Fruit fly (Drosophila melanogaster): ENCODE results near the gene CG12268.

The CG12268 gene

dm6 chr3R:23992823-23993797 is 44.9 kb upstream of the CG12268 start, which contains the start of the genes Epp and Rab7 (continued):
- TF ChIP-seq dysf (GFP tag; IDR thresholded peaks at IDR 0.05), result peak; percentile 32; the same call in 1 of the 3 replicates
- TF ChIP-seq Xbp1 (GFP tag; optimal IDR thresholded peaks at IDR 0.05), result peak; percentile 51
- TF ChIP-seq bsh (GFP tag; optimal IDR thresholded peaks at IDR 0.05), result peak in 1 of 2 experiments; percentile 24
- TF ChIP-seq CG13296 (GFP tag; optimal IDR thresholded peaks at IDR 0.05), result peak; percentile 6
- TF ChIP-seq wdn (GFP tag; IDR thresholded peaks at IDR 0.05), result no peak
- peak; percentile 91 for TF ChIP-seq CG13287 (GFP tag; IDR thresholded peaks at IDR 0.05; ENCODE audit: partially characterized antibody)
- peak; percentile 56 for TF ChIP-seq lbe (GFP tag; optimal IDR thresholded peaks at IDR 0.05)
- peak; percentile 18; the same call in 1 of the 3 replicates for TF ChIP-seq otp (GFP tag; IDR thresholded peaks at IDR 0.05)
- TF ChIP-seq CG33557 (GFP tag; optimal IDR thresholded peaks at IDR 0.05), result no peak
- peak; percentile 95 for TF ChIP-seq unc-4 (GFP tag; IDR thresholded peaks at IDR 0.05; ENCODE audit: partially characterized antibody)
- no peak for TF ChIP-seq usp (GFP tag; optimal IDR thresholded peaks at IDR 0.05)
- TF ChIP-seq CG1832 (GFP tag; optimal IDR thresholded peaks at IDR 0.05), result no peak
- no peak for TF ChIP-seq stc (GFP tag; IDR thresholded peaks at IDR 0.05)
- TF ChIP-seq CG9797 (GFP tag; optimal IDR thresholded peaks at IDR 0.05), result peak; percentile 39
- no peak for TF ChIP-seq ftz-f1 (GFP tag; optimal IDR thresholded peaks at IDR 0.05)
- TF ChIP-seq CG2202 (tag; optimal IDR thresholded peaks at IDR 0.05), result peak; percentile 3
- TF ChIP-seq da (GFP tag; optimal IDR thresholded peaks at IDR 0.05), result no peak

dm6 chr3R:23991364-23991763 is 43.1 kb upstream of the CG12268 start:
- TF ChIP-seq exex (tag; optimal IDR thresholded peaks at IDR 0.05) (peak; percentile 94), CG11696 (GFP tag; IDR thresholded peaks at IDR 0.05) (no peak), Vsx1 (GFP tag; optimal IDR thresholded peaks at IDR 0.05) (peak; percentile 12), MBD-R2 (GFP tag; IDR thresholded peaks at IDR 0.05) (no peak), CkIIα-i1 (GFP tag; IDR thresholded peaks at IDR 0.05) (no peak), TFAM (GFP tag; optimal IDR thresholded peaks at IDR 0.05) (no peak), hth (optimal IDR thresholded peaks at IDR 0.05) (no peak), chinmo (GFP tag; IDR thresholded peaks at IDR 0.05; ENCODE audit: partially characterized antibody) (0 out of 4 replicates have a peak, but pooled peaks have one; percentile 41)

- TF ChIP-seq Meics (GFP tag; optimal IDR thresholded peaks at IDR 0.05), result no peak
- TF ChIP-seq Lpt (GFP tag; optimal IDR thresholded peaks at IDR 0.05), result no peak
- TF ChIP-seq CG32772 (GFP tag; IDR thresholded peaks at IDR 0.05), result no peak; the same call in 1 of the 2 replicates
- peak; percentile 63; the same call in 1 of the 2 replicates for TF ChIP-seq nerfin-2 (GFP tag; IDR thresholded peaks at IDR 0.05; ENCODE audit: partially characterized antibody)
- TF ChIP-seq CG17385 (GFP tag; optimal IDR thresholded peaks at IDR 0.05), result no peak
- TF ChIP-seq bowl (GFP tag; IDR thresholded peaks at IDR 0.05), result no peak
- TF ChIP-seq CG11456 (GFP tag; IDR thresholded peaks at IDR 0.05), result peak; percentile 70; the same call in 2 of the 3 replicates
- no peak for TF ChIP-seq grn (GFP tag; optimal IDR thresholded peaks at IDR 0.05)
- TF ChIP-seq Stat92E (GFP tag; optimal IDR thresholded peaks at IDR 0.05), result peak in 1 of 3 experiments; percentile 47
- TF ChIP-seq pho (GFP tag; optimal IDR thresholded peaks at IDR 0.05), result peak; percentile 52
- TF ChIP-seq dpn (GFP tag; optimal IDR thresholded peaks at IDR 0.05), result peak; percentile 60 to 62
- peak; percentile 4 for TF ChIP-seq CG9876 (GFP tag; optimal IDR thresholded peaks at IDR 0.05)
- no peak for TF ChIP-seq Optix (GFP tag; IDR thresholded peaks at IDR 0.05)
- TF ChIP-seq CG9932 (GFP tag; IDR thresholded peaks at IDR 0.05), result peak; percentile 76
- no peak for TF ChIP-seq CG17612 (GFP tag; IDR thresholded peaks at IDR 0.05)
- peak; percentile 24 for TF ChIP-seq Dp (GFP tag; optimal IDR thresholded peaks at IDR 0.05)
- 0 out of 2 replicates have a peak, but pooled peaks have one; percentile 46 for TF ChIP-seq CG6272 (GFP tag; IDR thresholded peaks at IDR 0.05)
- peak; percentile 36; the same call in 1 of the 2 replicates for TF ChIP-seq CG32767 (GFP tag; IDR thresholded peaks at IDR 0.05)
- TF ChIP-seq CG6683 (GFP tag; optimal IDR thresholded peaks at IDR 0.05), result peak; percentile 14
- TF ChIP-seq CG33557 (GFP tag; optimal IDR thresholded peaks at IDR 0.05), result no peak
- peak; percentile 48 for TF ChIP-seq CG7786 (GFP tag; optimal IDR thresholded peaks at IDR 0.05)
- TF ChIP-seq Deaf1 (tag; optimal IDR thresholded peaks at IDR 0.05), result no peak
- no peak for TF ChIP-seq H15 (GFP tag; IDR thresholded peaks at IDR 0.05)
These were observed 38.3 kb upstream of the CG12268 start, which contains the start of the genes CG13603 and CG5902 for dm6 chr3R:23986479-23986930. Gene CG13603 (minus strand): TSS chr3R:23986569. Gene CG5902 (plus strand): TSS chr3R:23986642.

Measured in whole organism, embryonic.